Fruit fly (Drosophila melanogaster) whole organism: ENCODE data around the gene Eato.

Experiments used
- CG8478 ChIP-seq: fragments of >200 bp; optimal IDR thresholded peaks from 2 replicates; lab custom pipeline; 2018; ENCODE audit warnings: inconsistent platforms
- Dll ChIP-seq: fragments of >200 bp; optimal IDR thresholded peaks from 2 replicates; lab custom pipeline; 2017
- EcR ChIP-seq, 2 experiments: fragments of >200 bp; optimal IDR thresholded peaks; 2 replicates each; lab custom pipeline; 2017; ENCODE audit warnings: missing biosample characterization in 2 of 2, missing genetic modification characterization in 2 of 2, missing genetic modification reagents in 2 of 2
- pan ChIP-seq: fragments of >200 bp; optimal IDR thresholded peaks from 2 replicates; lab custom pipeline; 2017
- psq ChIP-seq: fragments of >200 bp; optimal IDR thresholded peaks from 2 replicates; lab custom pipeline; 2017
- usp ChIP-seq: fragments of >200 bp; optimal IDR thresholded peaks from 2 replicates; lab custom pipeline; 2017; ENCODE audit warnings: missing biosample characterization, missing genetic modification characterization, mixed read lengths

Eato gene

dm6 chr2L:13838647-13839390 lies 54.9 kb downstream of the Eato start:
- no peak for TF ChIP-seq EcR (GFP tag; optimal IDR thresholded peaks at IDR 0.05; lab: Kevin White, UChicago)

dm6 chr2L:13839744-13840151 lies 55.9 kb downstream of the Eato start:
- TF ChIP-seq pan (lab: Kevin White, UChicago) (no peak), usp (no peak), CG8478 (lab: Kevin White, UChicago) (no peak), psq (no peak), Dll (lab: Kevin White, UChicago) (no peak), EcR (GFP tag; optimal IDR thresholded peaks at IDR 0.05; lab: Kevin White, UChicago) (no peak)
